Worm (Caenorhabditis elegans) whole organism, midembryonic: ENCODE data around the gene bus-1.

ENCODE experiments used
- T22C8.4 ChIP-seq: fragments of 200-800 bp; sonication (Bioruptor generic); IDR thresholded peaks from 2 replicates; pipeline ENCODE4 v1.3.6; 2022; ENCODE audit warnings: missing genetic modification characterization, missing compliant biosample characterization
- cog-1 ChIP-seq: sonication (generic microtip); optimal IDR thresholded peaks from 2 replicates; lab custom pipeline; 2016; ENCODE audit warnings: missing genetic modification characterization, missing compliant biosample characterization
- klf-2 ChIP-seq: fragments of 200-800 bp; sonication (Bioruptor generic); conservative IDR thresholded peaks from 2 replicates; pipeline ENCODE4 v1.3.6; 2022; ENCODE audit warnings: missing genetic modification reagents, missing genetic modification characterization, missing compliant biosample characterization
- med-1 ChIP-seq: sonication (generic microtip); optimal IDR thresholded peaks from 2 replicates; lab custom pipeline; 2017; ENCODE audit warnings: missing genetic modification characterization, mild to moderate bottlenecking, missing compliant biosample characterization, antibody characterized with exemption, missing genetic modification reagents; ENCODE audit not compliant: insufficient read depth
- tab-1 ChIP-seq: fragments of 200-800 bp; sonication (Bioruptor generic); IDR thresholded peaks from 2 replicates; pipeline ENCODE4 v1.3.6; 2022; ENCODE audit warnings: missing genetic modification characterization, missing compliant biosample characterization
- ztf-23 ChIP-seq: fragments of 200-800 bp; sonication (Bioruptor generic); IDR thresholded peaks from 2 replicates; pipeline ENCODE4 v1.3.6; 2022; ENCODE audit warnings: missing genetic modification reagents, missing genetic modification characterization, missing compliant biosample characterization
- ztf-29 ChIP-seq: fragments of 200-800 bp; sonication (Bioruptor generic); IDR thresholded peaks from 2 replicates; pipeline ENCODE4 v1.3.6; 2022; ENCODE audit warnings: missing genetic modification reagents, missing genetic modification characterization, missing compliant biosample characterization

DNA sequence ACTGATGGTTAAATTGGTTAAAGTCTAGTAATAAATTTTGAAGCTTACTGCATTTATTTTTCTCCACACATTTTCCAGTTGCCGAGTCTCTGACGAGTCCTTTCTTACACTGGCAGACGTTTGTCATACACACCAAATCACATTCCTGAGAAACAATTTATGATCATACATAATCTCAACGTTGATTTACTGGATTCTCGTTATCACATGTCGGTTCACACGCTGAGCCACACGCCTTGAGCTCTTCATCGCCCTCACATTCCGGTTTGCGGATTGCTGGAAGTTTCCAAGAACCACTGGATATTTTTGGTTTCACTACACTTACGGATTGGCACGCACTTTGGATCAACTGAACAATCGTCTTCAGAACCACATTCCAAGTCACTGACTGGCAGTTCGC lies 31.0 kb upstream of the bus-1 start:
- no peak for TF ChIP-seq ztf-29 (GFP tag; lab: Robert Waterston, UW)
- no peak for TF ChIP-seq med-1 (GFP tag; lab: Kevin White, UChicago)
- TF ChIP-seq T22C8.4 (GFP tag; lab: Robert Waterston, UW) = no peak
- TF ChIP-seq ztf-23 = no peak
- no peak for TF ChIP-seq klf-2 (GFP tag; lab: Robert Waterston, UW)
- no peak for TF ChIP-seq cog-1 (tag; lab: Kevin White, UChicago)
- TF ChIP-seq tab-1 (GFP tag; lab: Robert Waterston, UW) = no peak
